Worm (Caenorhabditis elegans) whole organism, L3 larva: Measurements from ENCODE around the gene ins-16.
"Not testable (repeated sequence)": the region's sequence is repeated elsewhere in the genome, so short reads cannot be mapped to it uniquely, and the experiment has no call there.

Source experiments
- R02D3.7 ChIP-seq: fragments of 150-350 bp; optimal IDR thresholded peaks from 2 replicates; lab custom pipeline; 2014; ENCODE audit warnings: missing biosample characterization, missing genetic modification characterization
- ceh-16 ChIP-seq: sonication (generic microtip); optimal IDR thresholded peaks from 2 replicates; lab custom pipeline; 2017; ENCODE audit warnings: missing biosample characterization, missing genetic modification characterization
- ceh-28 ChIP-seq: fragments of 150-350 bp; optimal IDR thresholded peaks from 2 replicates; lab custom pipeline; 2014; ENCODE audit warnings: missing biosample characterization, missing genetic modification reagents, missing genetic modification characterization
- egl-27 ChIP-seq: sonication (generic microtip); optimal IDR thresholded peaks from 4 replicates; lab custom pipeline; 2017; ENCODE audit warnings: missing biosample characterization, missing genetic modification reagents, missing genetic modification characterization
- fkh-10 ChIP-seq: sonication (generic microtip); optimal IDR thresholded peaks from 2 replicates; lab custom pipeline; 2017; ENCODE audit warnings: missing biosample characterization, missing genetic modification reagents, missing genetic modification characterization
- snpc-4 ChIP-seq: fragments of 150-350 bp; optimal IDR thresholded peaks from 2 replicates; lab custom pipeline; 2014; ENCODE audit warnings: missing biosample characterization, missing genetic modification characterization
- unc-39 ChIP-seq: sonication (generic microtip); optimal IDR thresholded peaks from 4 replicates; lab custom pipeline; 2017; ENCODE audit warnings: missing biosample characterization, missing genetic modification characterization
- unc-62 ChIP-seq: fragments of 150-350 bp; sonication (generic microtip); optimal IDR thresholded peaks from 4 replicates; lab custom pipeline; 2014; ENCODE audit warnings: missing biosample characterization, missing genetic modification reagents, missing genetic modification characterization
- ztf-11 ChIP-seq: fragments of 150-350 bp; optimal IDR thresholded peaks from 2 replicates; lab custom pipeline; 2014; ENCODE audit warnings: missing biosample characterization, missing genetic modification characterization

DNA sequence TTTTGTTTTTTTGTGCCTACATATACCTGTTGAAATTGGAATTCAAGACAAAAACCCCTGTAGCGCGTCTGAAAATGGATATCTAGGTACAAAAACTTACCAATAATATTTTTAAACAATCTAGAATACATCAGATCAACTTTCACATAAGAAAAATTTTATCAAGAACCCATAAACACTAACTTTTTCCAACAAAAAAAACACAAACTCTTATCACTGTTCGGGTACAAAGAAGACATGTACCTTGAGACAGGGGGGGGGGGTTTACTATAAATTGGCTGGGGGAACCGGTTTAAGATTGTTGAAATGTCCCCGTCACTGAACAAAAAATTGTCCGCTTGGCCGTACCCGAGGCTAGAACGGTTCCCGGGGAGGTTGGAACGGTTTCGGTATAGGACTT, 21.8 kb upstream of the ins-16 start, which contains the start of gene cpt-3:
- not testable (repeated sequence) for TF ChIP-seq unc-39 (tag; lab: Kevin White, UChicago); R02D3.7 (tag; lab: Kevin White, UChicago); ceh-16; fkh-10 (GFP tag; lab: Kevin White, UChicago); egl-27 (tag; lab: Kevin White, UChicago); snpc-4; unc-62; ceh-28 (tag; lab: Kevin White, UChicago); ztf-11 (tag; lab: Kevin White, UChicago)
